Fruit fly (Drosophila melanogaster) whole organism, embryonic: Measurements from ENCODE around the gene ph-d.

ENCODE experiments used
- Atf6 ChIP-seq: fragments of 200-800 bp; sonication (Bioruptor generic); IDR thresholded peaks from 2 replicates; pipeline ENCODE4 v1.3.6; 2022; ENCODE audit warnings: missing biosample characterization, missing genetic modification characterization
- CG10147 ChIP-seq: fragments of 200-800 bp; sonication (Bioruptor generic); optimal IDR thresholded peaks from 2 replicates; lab custom pipeline; 2019; ENCODE audit warnings: missing biosample characterization, mild to moderate bottlenecking, missing genetic modification characterization, moderate library complexity
- CG10274 ChIP-seq: fragments of 200-800 bp; sonication (Bioruptor generic); optimal IDR thresholded peaks from 3 replicates; lab custom pipeline; 2017; ENCODE audit warnings: missing biosample characterization, mild to moderate bottlenecking, missing genetic modification characterization
- CG10959 ChIP-seq: fragments of 200-800 bp; sonication (Bioruptor generic); IDR thresholded peaks from 2 replicates; pipeline ENCODE4 v1.3.6; 2022; ENCODE audit warnings: missing biosample characterization, missing genetic modification characterization
- CG11456 ChIP-seq: fragments of 200-800 bp; sonication (Bioruptor generic); IDR thresholded peaks from 3 replicates; pipeline ENCODE4 v1.3.6; 2022; ENCODE audit warnings: missing biosample characterization, missing genetic modification characterization
- CG12744 ChIP-seq: fragments of 200-800 bp; sonication (Bioruptor generic); optimal IDR thresholded peaks from 2 replicates; lab custom pipeline; 2016; ENCODE audit warnings: missing biosample characterization, missing genetic modification characterization
- CG15011 ChIP-seq: fragments of 200-800 bp; sonication (Bioruptor generic); optimal IDR thresholded peaks from 3 replicates; lab custom pipeline; 2018; ENCODE audit warnings: missing biosample characterization, mild to moderate bottlenecking, missing genetic modification characterization
- CG1529 ChIP-seq: fragments of 200-800 bp; sonication (Bioruptor generic); optimal IDR thresholded peaks from 3 replicates; lab custom pipeline; 2018; ENCODE audit warnings: missing biosample characterization, missing genetic modification characterization
- CG17361 ChIP-seq: fragments of 200-800 bp; sonication (Bioruptor generic); IDR thresholded peaks from 3 replicates; pipeline ENCODE4 v1.3.6; 2022; ENCODE audit warnings: missing biosample characterization, missing genetic modification characterization
- CG17612 ChIP-seq: fragments of 200-800 bp; sonication (Bioruptor generic); IDR thresholded peaks from 2 replicates; pipeline ENCODE4 v1.3.6; 2022; ENCODE audit warnings: missing biosample characterization, missing genetic modification characterization
- CG2129 ChIP-seq: fragments of 200-800 bp; sonication (Bioruptor generic); IDR thresholded peaks from 2 replicates; pipeline ENCODE4 v1.3.6; 2022; ENCODE audit warnings: missing biosample characterization, missing genetic modification characterization; ENCODE audit not compliant: partially characterized antibody
- CG2202 ChIP-seq: fragments of 200-800 bp; sonication (Bioruptor generic); optimal IDR thresholded peaks from 2 replicates; lab custom pipeline; 2018; ENCODE audit warnings: missing biosample characterization, mild to moderate bottlenecking, missing genetic modification characterization
- CG32772 ChIP-seq: fragments of 200-800 bp; sonication (Bioruptor generic); IDR thresholded peaks from 2 replicates; pipeline ENCODE4 v1.3.6; 2022; ENCODE audit warnings: missing biosample characterization, missing genetic modification characterization
- CG4328 ChIP-seq: fragments of 200-800 bp; sonication (Bioruptor generic); optimal IDR thresholded peaks from 3 replicates; lab custom pipeline; 2017; ENCODE audit warnings: missing biosample characterization, missing genetic modification reagents, missing genetic modification characterization
- CG4730 ChIP-seq: fragments of 200-800 bp; sonication (Bioruptor generic); IDR thresholded peaks from 2 replicates; pipeline ENCODE4 v1.3.6; 2022; ENCODE audit warnings: missing biosample characterization, missing genetic modification characterization
- CG5180 ChIP-seq: fragments of 200-800 bp; sonication (Bioruptor generic); optimal IDR thresholded peaks from 3 replicates; lab custom pipeline; 2017; ENCODE audit warnings: missing biosample characterization, missing genetic modification characterization, mild to moderate bottlenecking, moderate library complexity, missing genetic modification reagents
- CG6813 ChIP-seq: fragments of 200-800 bp; sonication (Bioruptor generic); optimal IDR thresholded peaks from 2 replicates; lab custom pipeline; 2017; ENCODE audit warnings: missing biosample characterization, missing genetic modification characterization, mild to moderate bottlenecking, moderate library complexity, missing genetic modification reagents
- CG7839 ChIP-seq: fragments of 200-800 bp; sonication (Bioruptor generic); optimal IDR thresholded peaks from 3 replicates; lab custom pipeline; 2018; ENCODE audit warnings: missing biosample characterization, mild to moderate bottlenecking, missing genetic modification characterization, moderate library complexity
- CG8388 ChIP-seq: fragments of 200-800 bp; sonication (Bioruptor generic); optimal IDR thresholded peaks from 2 replicates; lab custom pipeline; 2019; ENCODE audit warnings: missing biosample characterization, mild to moderate bottlenecking, missing genetic modification characterization, moderate library complexity
- CG8924 ChIP-seq: fragments of 200-800 bp; optimal IDR thresholded peaks from 3 replicates; lab custom pipeline; 2019; ENCODE audit warnings: missing biosample characterization, mild to moderate bottlenecking, missing genetic modification characterization, moderate library complexity
- CG9609 ChIP-seq: fragments of 200-800 bp; sonication (Bioruptor generic); optimal IDR thresholded peaks from 3 replicates; lab custom pipeline; 2016; ENCODE audit warnings: missing biosample characterization, missing genetic modification characterization
- Doc3 ChIP-seq: fragments of 200-800 bp; sonication (Bioruptor generic); IDR thresholded peaks from 3 replicates; pipeline ENCODE4 v1.3.6; 2022; ENCODE audit warnings: missing biosample characterization, missing genetic modification characterization; ENCODE audit not compliant: partially characterized antibody
- Ets65A ChIP-seq: fragments of 200-800 bp; sonication (Bioruptor generic); peaks from one replicate; lab custom pipeline; 2016; ENCODE audit warnings: missing biosample characterization, missing genetic modification characterization
- Hsf ChIP-seq: fragments of 200-800 bp; sonication (Bioruptor generic); optimal IDR thresholded peaks from 3 replicates; lab custom pipeline; 2016; ENCODE audit warnings: missing biosample characterization, missing genetic modification characterization
- Lim3 ChIP-seq: fragments of 200-800 bp; sonication (Bioruptor generic); IDR thresholded peaks from 2 replicates; pipeline ENCODE4 v1.3.6; 2022; ENCODE audit warnings: missing biosample characterization, missing genetic modification characterization
- Med ChIP-seq: fragments of 200-800 bp; sonication (Bioruptor generic); peaks from one replicate; lab custom pipeline; 2016; ENCODE audit warnings: missing biosample characterization, missing genetic modification characterization, mild to moderate bottlenecking, inconsistent platforms, moderate library complexity
- Nf-YA ChIP-seq: fragments of 200-800 bp; sonication (Bioruptor generic); IDR thresholded peaks from 2 replicates; pipeline ENCODE4 v1.3.6; 2022; ENCODE audit warnings: missing biosample characterization, missing genetic modification characterization
- Pdp1 ChIP-seq, 2 experiments: fragments of 200-800 bp; sonication (Bioruptor generic); optimal IDR thresholded peaks; 3 replicates each; lab custom pipeline; 2016; ENCODE audit warnings: missing biosample characterization in 2 of 2, missing genetic modification characterization in 2 of 2, mild to moderate bottlenecking in 1 of 2, moderate library complexity in 1 of 2
- Rfx ChIP-seq: fragments of 200-800 bp; sonication (Bioruptor generic); IDR thresholded peaks from 2 replicates; pipeline ENCODE4 v1.3.6; 2022; ENCODE audit warnings: missing biosample characterization, missing genetic modification characterization
- ap ChIP-seq: fragments of 200-800 bp; sonication (Bioruptor generic); IDR thresholded peaks from 2 replicates; pipeline ENCODE4 v1.3.6; 2022; ENCODE audit warnings: missing biosample characterization, missing genetic modification characterization
- ash1 ChIP-seq: fragments of 200-800 bp; sonication (Bioruptor generic); optimal IDR thresholded peaks from 2 replicates; lab custom pipeline; 2018; ENCODE audit warnings: missing biosample characterization, mild to moderate bottlenecking, missing genetic modification characterization
- ato ChIP-seq: fragments of 200-800 bp; sonication (Bioruptor generic); IDR thresholded peaks from 2 replicates; pipeline ENCODE4 v1.3.6; 2022; ENCODE audit warnings: missing biosample characterization, missing genetic modification characterization; ENCODE audit not compliant: partially characterized antibody
- bowl ChIP-seq: fragments of 200-800 bp; sonication (Bioruptor generic); IDR thresholded peaks from 2 replicates; pipeline ENCODE4 v1.3.6; 2022; ENCODE audit warnings: missing biosample characterization, missing genetic modification characterization
- da ChIP-seq: fragments of 200-800 bp; sonication (Bioruptor generic); optimal IDR thresholded peaks from 2 replicates; lab custom pipeline; 2016; ENCODE audit warnings: missing biosample characterization, missing genetic modification characterization
- dimm ChIP-seq: fragments of 200-800 bp; sonication (Bioruptor generic); IDR thresholded peaks from 2 replicates; pipeline ENCODE4 v1.3.6; 2022; ENCODE audit warnings: missing biosample characterization, missing genetic modification characterization
- dpn ChIP-seq, 2 experiments: fragments of 200-800 bp; sonication (Bioruptor generic); optimal IDR thresholded peaks; 3 replicates each; lab custom pipeline; 2016; ENCODE audit warnings: missing biosample characterization in 2 of 2, missing genetic modification characterization in 2 of 2
- fd64A ChIP-seq: fragments of 200-800 bp; sonication (Bioruptor generic); optimal IDR thresholded peaks from 3 replicates; lab custom pipeline; 2018; ENCODE audit warnings: missing biosample characterization, mild to moderate bottlenecking, missing genetic modification characterization
- hth ChIP-seq: fragments of >200 bp; optimal IDR thresholded peaks from 2 replicates; lab custom pipeline; 2017; ENCODE audit warnings: inconsistent platforms
- kah ChIP-seq: fragments of 200-800 bp; sonication (Bioruptor generic); optimal IDR thresholded peaks from 2 replicates; lab custom pipeline; 2018; ENCODE audit warnings: missing biosample characterization, mild to moderate bottlenecking, missing genetic modification characterization
- onecut ChIP-seq: fragments of 200-800 bp; sonication (Bioruptor generic); IDR thresholded peaks from 2 replicates; pipeline ENCODE4 v1.3.6; 2022; ENCODE audit warnings: missing biosample characterization, missing genetic modification characterization
- otp ChIP-seq: fragments of 200-800 bp; sonication (Bioruptor generic); IDR thresholded peaks from 3 replicates; pipeline ENCODE4, ENCODE4 v1.3.6; 2022; ENCODE audit warnings: missing biosample characterization, missing genetic modification characterization
- pzg ChIP-seq: fragments of 200-800 bp; sonication (Bioruptor generic); optimal IDR thresholded peaks from 3 replicates; lab custom pipeline; 2018; ENCODE audit warnings: missing biosample characterization, mild to moderate bottlenecking, missing genetic modification characterization, moderate library complexity
- row ChIP-seq: fragments of 200-800 bp; sonication (Bioruptor generic); IDR thresholded peaks from 3 replicates; pipeline ENCODE4 v1.3.6; 2022; ENCODE audit warnings: missing biosample characterization, missing genetic modification characterization
- seq ChIP-seq: fragments of 200-800 bp; sonication (Bioruptor generic); IDR thresholded peaks from 2 replicates; pipeline ENCODE4 v1.3.6; 2022; ENCODE audit warnings: missing biosample characterization, missing genetic modification characterization
- sim ChIP-seq: fragments of 200-800 bp; sonication (Bioruptor generic); IDR thresholded peaks from 2 replicates; pipeline ENCODE4 v1.3.6; 2022; ENCODE audit warnings: missing biosample characterization, missing genetic modification characterization
- sisA ChIP-seq: fragments of 200-800 bp; sonication (Bioruptor generic); IDR thresholded peaks from 2 replicates; pipeline ENCODE4 v1.3.6; 2022; ENCODE audit warnings: missing biosample characterization, missing genetic modification characterization
- slp2 ChIP-seq: fragments of 200-800 bp; sonication (Bioruptor generic); optimal IDR thresholded peaks from 2 replicates; lab custom pipeline; 2016; ENCODE audit warnings: missing biosample characterization, missing genetic modification characterization
- unc-4 ChIP-seq: fragments of 200-800 bp; sonication (Bioruptor generic); IDR thresholded peaks from 2 replicates; pipeline ENCODE4 v1.3.6; 2022; ENCODE audit warnings: missing biosample characterization, missing genetic modification characterization; ENCODE audit not compliant: partially characterized antibody
- usp ChIP-seq: fragments of >200 bp; optimal IDR thresholded peaks from 2 replicates; lab custom pipeline; 2017; ENCODE audit warnings: missing biosample characterization, missing genetic modification characterization
- zfh1 ChIP-seq: fragments of 200-800 bp; sonication (Bioruptor generic); IDR thresholded peaks from 3 replicates; pipeline ENCODE4 v1.3.6; 2022; ENCODE audit warnings: missing biosample characterization, missing genetic modification characterization

Gene ph-d

DNA sequence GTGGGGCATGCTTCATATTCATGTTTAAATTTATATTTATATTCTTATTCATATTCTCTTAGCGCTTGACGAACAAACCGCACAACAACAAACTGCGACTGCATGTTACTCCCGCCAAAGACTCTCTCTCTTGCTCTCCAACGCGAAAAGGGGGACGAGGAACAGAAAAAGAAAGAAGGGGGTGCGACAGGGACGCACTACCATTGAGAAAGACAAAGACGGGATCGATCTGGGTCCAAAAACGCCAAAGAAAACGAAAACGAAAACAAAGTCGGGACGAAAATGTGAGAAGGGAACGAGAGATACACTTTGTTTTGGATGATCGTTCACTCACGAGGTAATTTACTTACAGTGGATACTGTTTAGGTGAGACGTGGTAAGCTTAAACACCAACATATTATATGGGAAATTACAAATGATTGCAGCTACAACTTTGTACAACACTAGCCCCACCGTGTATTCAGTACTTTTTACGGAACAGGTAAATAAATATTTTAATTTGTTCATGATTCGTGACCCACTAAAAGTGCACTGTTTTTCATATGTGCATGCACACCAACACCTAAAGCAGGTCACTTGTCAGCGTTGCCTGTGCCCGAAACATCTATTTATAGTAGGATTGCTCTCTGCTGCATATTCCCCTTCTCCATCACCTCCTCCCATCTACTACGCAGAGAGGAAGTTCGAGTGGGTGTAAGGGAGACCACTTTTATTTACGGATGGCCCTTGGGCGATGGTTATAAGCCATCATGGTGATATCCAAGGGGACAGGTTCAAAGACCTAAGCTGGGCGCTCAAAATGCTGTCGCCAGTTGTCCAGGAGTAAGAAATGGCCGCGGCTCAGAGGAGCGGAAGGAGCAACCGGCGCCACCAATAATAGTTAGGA lies 1.1 kb downstream of the ph-d start (continued):
- TF ChIP-seq CG1529 (GFP tag; lab: Kevin White, UChicago) = peak; percentile 47
- peak; percentile 63 for TF ChIP-seq row (GFP tag; lab: Robert Waterston, UW)
- peak; percentile 2 for TF ChIP-seq CG9609 (GFP tag; lab: Kevin White, UChicago)
- no peak for TF ChIP-seq CG15011
- TF ChIP-seq CG8388 (GFP tag; lab: Kevin White, UChicago) = peak; percentile 79
- no peak for TF ChIP-seq sim (GFP tag; lab: Robert Waterston, UW)
- TF ChIP-seq slp2 (GFP tag; lab: Kevin White, UChicago) = no peak
- no peak for TF ChIP-seq CG5180 (GFP tag; lab: Kevin White, UChicago)
- TF ChIP-seq CG11456 (GFP tag; lab: Robert Waterston, UW) = no peak
- TF ChIP-seq zfh1 = peak; percentile 36; the same call in 1 of the 3 replicates
- no peak for TF ChIP-seq fd64A
- no peak for TF ChIP-seq usp
- TF ChIP-seq CG6813 = peak; percentile 34
- TF ChIP-seq kah (GFP tag; lab: Kevin White, UChicago) = no peak
- TF ChIP-seq CG32772 (GFP tag; lab: Robert Waterston, UW) = 0 out of 2 replicates have a peak, but pooled peaks have one; percentile 18
- no peak for TF ChIP-seq CG17612 (GFP tag; lab: Robert Waterston, UW)
- TF ChIP-seq CG17361 = peak; percentile 63; the same call in 2 of the 3 replicates
- TF ChIP-seq Rfx (GFP tag; lab: Robert Waterston, UW) = no peak
- no peak for TF ChIP-seq CG8924 (tag; lab: Kevin White, UChicago)
- no peak for TF ChIP-seq otp (GFP tag; lab: Robert Waterston, UW)
- TF ChIP-seq da (GFP tag; lab: Kevin White, UChicago) = no peak
- no peak for TF ChIP-seq hth
- no peak for TF ChIP-seq CG10274 (GFP tag; lab: Kevin White, UChicago)
- TF ChIP-seq Hsf (GFP tag; lab: Kevin White, UChicago) = peak; percentile 17
- TF ChIP-seq Atf6 (GFP tag; lab: Robert Waterston, UW) = no peak
- no peak for TF ChIP-seq seq (GFP tag; lab: Robert Waterston, UW)
- peak in 1 of 2 experiments; percentile 20 for TF ChIP-seq Pdp1 (GFP tag; optimal IDR thresholded peaks at IDR 0.05; lab: Kevin White, UChicago)
- no peak for TF ChIP-seq CG12744 (GFP tag; lab: Kevin White, UChicago)
- TF ChIP-seq ato = no peak
- TF ChIP-seq CG7839 (tag; lab: Kevin White, UChicago) = peak; percentile 53
- TF ChIP-seq CG2202 (tag; lab: Kevin White, UChicago) = no peak
- no peak for TF ChIP-seq unc-4
- no peak for TF ChIP-seq bowl
- TF ChIP-seq onecut (GFP tag; lab: Robert Waterston, UW) = peak; percentile 6; the same call in 1 of the 2 replicates
- TF ChIP-seq ash1 (GFP tag; lab: Kevin White, UChicago) = no peak
- no peak for TF ChIP-seq Nf-YA (GFP tag; lab: Robert Waterston, UW)
- TF ChIP-seq CG4730 (GFP tag; lab: Robert Waterston, UW) = 0 out of 2 replicates have a peak, but pooled peaks have one; percentile 8
- no peak for TF ChIP-seq pzg (GFP tag; lab: Kevin White, UChicago)
- peak; percentile 84 for TF ChIP-seq Med (GFP tag; lab: Kevin White, UChicago)
- TF ChIP-seq dpn (GFP tag; optimal IDR thresholded peaks at IDR 0.05; lab: Kevin White, UChicago) = peak in 1 of 2 experiments; percentile 48
- no peak for TF ChIP-seq CG2129 (GFP tag; lab: Robert Waterston, UW)
- TF ChIP-seq Ets65A (GFP tag; lab: Kevin White, UChicago) = peak; percentile 92
- TF ChIP-seq CG10147 (GFP tag; lab: Kevin White, UChicago) = no peak
- TF ChIP-seq Doc3 (GFP tag; lab: Robert Waterston, UW) = no peak
- TF ChIP-seq dimm (GFP tag; lab: Robert Waterston, UW) = no peak
- TF ChIP-seq CG10959 (GFP tag; lab: Robert Waterston, UW) = no peak
- peak; percentile 47; the same call in 1 of the 2 replicates for TF ChIP-seq sisA
- no peak for TF ChIP-seq Lim3
- TF ChIP-seq CG4328 = no peak
- TF ChIP-seq ap = no peak
